Worm (Caenorhabditis elegans) whole organism, L4 larva: Measurements from ENCODE around the gene R09D1.12.

Experiments
- F37D6.2 ChIP-seq: sonication (generic microtip); optimal IDR thresholded peaks from 2 replicates; lab custom pipeline; 2016; ENCODE audit warnings: mild to moderate bottlenecking, missing genetic modification characterization, missing compliant biosample characterization
- T20F7.1 ChIP-seq: fragments of 200-800 bp; sonication (Bioruptor generic); optimal IDR thresholded peaks from 2 replicates; lab custom pipeline; 2018; ENCODE audit warnings: mild to moderate bottlenecking, missing genetic modification characterization, missing compliant biosample characterization
- Y5F2A.4 ChIP-seq: fragments of 200-800 bp; sonication (Bioruptor generic); optimal IDR thresholded peaks from 2 replicates; lab custom pipeline; 2018; ENCODE audit warnings: mild to moderate bottlenecking, missing genetic modification characterization, missing compliant biosample characterization
- aha-1 ChIP-seq: fragments of 150-350 bp; peaks from one replicate; lab custom pipeline; 2014; ENCODE audit warnings: missing biosample characterization, missing genetic modification characterization
- aly-2 ChIP-seq: sonication (generic microtip); optimal IDR thresholded peaks from 2 replicates; lab custom pipeline; 2018; ENCODE audit warnings: missing biosample characterization, missing genetic modification characterization
- ceh-32 ChIP-seq: sonication (generic microtip); optimal IDR thresholded peaks from 2 replicates; lab custom pipeline; 2016; ENCODE audit warnings: mild to moderate bottlenecking, missing genetic modification characterization, missing compliant biosample characterization; ENCODE audit not compliant: poor library complexity
- daf-16 ChIP-seq, 3 experiments: sonication (generic microtip); optimal IDR thresholded peaks; 2 replicates each; lab custom pipeline; 2016 to 2017; ENCODE audit warnings: missing genetic modification characterization in 3 of 3, missing genetic modification reagents in 3 of 3, mild to moderate bottlenecking in 2 of 3, missing compliant biosample characterization in 2 of 3, missing biosample characterization in 1 of 3, moderate library complexity in 1 of 3
- daf-8 ChIP-seq: fragments of 200-800 bp; sonication (Bioruptor generic); IDR thresholded peaks from 2 replicates; pipeline ENCODE4 v1.3.6; 2022; ENCODE audit warnings: missing genetic modification characterization, missing compliant biosample characterization
- dmd-6 ChIP-seq: fragments of 200-800 bp; sonication (Bioruptor generic); IDR thresholded peaks from 2 replicates; pipeline ENCODE4 v1.3.6; 2022; ENCODE audit warnings: missing genetic modification reagents, missing genetic modification characterization, missing compliant biosample characterization
- dpl-1 ChIP-seq: fragments of 150-350 bp; optimal IDR thresholded peaks from 2 replicates; lab custom pipeline; 2014; ENCODE audit warnings: missing biosample characterization, missing genetic modification reagents, missing genetic modification characterization
- duxl-1 ChIP-seq: sonication (generic microtip); optimal IDR thresholded peaks from 2 replicates; lab custom pipeline; 2016; ENCODE audit warnings: mild to moderate bottlenecking, missing genetic modification characterization, moderate library complexity, missing compliant biosample characterization; ENCODE audit not compliant: poor library complexity
- dve-1 ChIP-seq: sonication (generic microtip); optimal IDR thresholded peaks from 2 replicates; lab custom pipeline; 2017; ENCODE audit warnings: antibody characterized with exemption, mild to moderate bottlenecking, missing genetic modification characterization, missing compliant biosample characterization; ENCODE audit not compliant: insufficient read depth
- fkh-10 ChIP-seq: fragments of 150-350 bp; optimal IDR thresholded peaks from 2 replicates; lab custom pipeline; 2014; ENCODE audit warnings: missing biosample characterization, missing genetic modification reagents, missing genetic modification characterization
- hif-1 ChIP-seq, 2 experiments: sonication (generic microtip); optimal IDR thresholded peaks; 2 replicates each; lab custom pipeline; 2016 to 2017; ENCODE audit warnings: missing compliant biosample characterization in 2 of 2, missing genetic modification characterization in 2 of 2, missing genetic modification reagents in 2 of 2, missing genotype in 2 of 2, mild to moderate bottlenecking in 1 of 2
- hlh-11 ChIP-seq: fragments of 200-800 bp; sonication (Bioruptor generic); optimal IDR thresholded peaks from 2 replicates; lab custom pipeline; 2018; ENCODE audit warnings: mild to moderate bottlenecking, missing genetic modification characterization, missing compliant biosample characterization
- hlh-30 ChIP-seq: sonication (generic microtip); optimal IDR thresholded peaks from 2 replicates; lab custom pipeline; 2017; ENCODE audit warnings: antibody characterized with exemption, mild to moderate bottlenecking, missing genetic modification characterization, missing compliant biosample characterization; ENCODE audit not compliant: insufficient read depth
- hmg-1.1 ChIP-seq: fragments of 200-800 bp; sonication (Bioruptor generic); IDR thresholded peaks from 2 replicates; pipeline ENCODE4 v1.3.6; 2022; ENCODE audit warnings: missing genetic modification reagents, missing genetic modification characterization, missing compliant biosample characterization
- lsy-2 ChIP-seq, 2 experiments: fragments of 150-350 bp in 1 of 2; sonication (generic microtip) in 1 of 2; optimal IDR thresholded peaks; 2 replicates each; lab custom pipeline; 2014 to 2017; ENCODE audit warnings: missing biosample characterization in 2 of 2, missing genetic modification characterization in 2 of 2
- mes-2 ChIP-seq: sonication (generic microtip); optimal IDR thresholded peaks from 2 replicates; lab custom pipeline; 2016; ENCODE audit warnings: missing genotype, mild to moderate bottlenecking, missing genetic modification characterization, missing compliant biosample characterization; ENCODE audit not compliant: poor library complexity, severe bottlenecking
- nhr-102 ChIP-seq: sonication (generic microtip); optimal IDR thresholded peaks from 2 replicates; lab custom pipeline; 2016; ENCODE audit warnings: mild to moderate bottlenecking, missing genetic modification characterization, moderate library complexity, missing compliant biosample characterization
- nhr-11 ChIP-seq: fragments of 150-350 bp; optimal IDR thresholded peaks from 2 replicates; lab custom pipeline; 2014; ENCODE audit warnings: missing biosample characterization, missing genetic modification characterization
- nhr-28 ChIP-seq: fragments of 150-350 bp; optimal IDR thresholded peaks from 2 replicates; lab custom pipeline; 2014; ENCODE audit warnings: missing biosample characterization, missing genetic modification characterization
- nhr-6 ChIP-seq: fragments of 150-350 bp; optimal IDR thresholded peaks from 2 replicates; lab custom pipeline; 2014; ENCODE audit warnings: missing biosample characterization, missing genetic modification characterization
- nhr-77 ChIP-seq: fragments of 150-350 bp; optimal IDR thresholded peaks from 2 replicates; lab custom pipeline; 2014; ENCODE audit warnings: missing biosample characterization, missing genetic modification characterization
- pha-4 ChIP-seq, 2 experiments: fragments of 150-350 bp in 1 of 2; fragments of 200-800 bp in 1 of 2; sonication (Bioruptor generic) in 1 of 2; IDR thresholded peaks in 1 of 2; optimal IDR thresholded peaks in 1 of 2; 2 replicates each; pipeline versions ENCODE4 v1.3.6 to Lab custom; 2014 to 2022; ENCODE audit warnings: missing genetic modification characterization in 2 of 2, missing genetic modification reagents in 2 of 2, missing biosample characterization in 1 of 2, missing compliant biosample characterization in 1 of 2
- pqm-1 ChIP-seq: sonication (generic microtip); optimal IDR thresholded peaks from 2 replicates; lab custom pipeline; 2017; ENCODE audit warnings: missing biosample characterization, missing genetic modification characterization
- rbr-2 ChIP-seq: sonication (generic microtip); optimal IDR thresholded peaks from 2 replicates; lab custom pipeline; 2016; ENCODE audit warnings: missing genotype, missing genetic modification characterization, missing compliant biosample characterization
- snpc-1.2 ChIP-seq: fragments of 200-800 bp; sonication (Bioruptor generic); IDR thresholded peaks from 2 replicates; pipeline ENCODE4 v1.3.6; 2022; ENCODE audit warnings: missing genetic modification reagents, missing genetic modification characterization, missing compliant biosample characterization
- spr-1 ChIP-seq: sonication (generic microtip); optimal IDR thresholded peaks from 2 replicates; lab custom pipeline; 2016; ENCODE audit warnings: mild to moderate bottlenecking, missing genetic modification characterization, missing compliant biosample characterization
- unc-130 ChIP-seq: sonication (generic microtip); optimal IDR thresholded peaks from 2 replicates; lab custom pipeline; 2016; ENCODE audit warnings: missing genetic modification reagents, missing genetic modification characterization, missing compliant biosample characterization
- unc-62 ChIP-seq, 3 experiments: fragments of 150-350 bp in 1 of 3; sonication (generic microtip); optimal IDR thresholded peaks in 2 of 3; peaks in 1 of 3; 1 replicate in 1 of 3; 2 replicates in 2 of 3; lab custom pipeline; 2014 to 2017; ENCODE audit warnings: missing biosample characterization in 3 of 3, missing genetic modification characterization in 3 of 3, missing genetic modification reagents in 3 of 3, missing genotype in 1 of 3
- zip-2 ChIP-seq: fragments of 150-350 bp; optimal IDR thresholded peaks from 2 replicates; lab custom pipeline; 2014; ENCODE audit warnings: missing biosample characterization, missing genetic modification characterization

R09D1.12 gene

ce11 chrII:9418843-9419532, 33.1 kb downstream of the R09D1.12 start (continued):
- no peak for TF ChIP-seq duxl-1 (tag; lab: Kevin White, UChicago)
- TF ChIP-seq, all 104 proteins: peak for 6

DNA sequence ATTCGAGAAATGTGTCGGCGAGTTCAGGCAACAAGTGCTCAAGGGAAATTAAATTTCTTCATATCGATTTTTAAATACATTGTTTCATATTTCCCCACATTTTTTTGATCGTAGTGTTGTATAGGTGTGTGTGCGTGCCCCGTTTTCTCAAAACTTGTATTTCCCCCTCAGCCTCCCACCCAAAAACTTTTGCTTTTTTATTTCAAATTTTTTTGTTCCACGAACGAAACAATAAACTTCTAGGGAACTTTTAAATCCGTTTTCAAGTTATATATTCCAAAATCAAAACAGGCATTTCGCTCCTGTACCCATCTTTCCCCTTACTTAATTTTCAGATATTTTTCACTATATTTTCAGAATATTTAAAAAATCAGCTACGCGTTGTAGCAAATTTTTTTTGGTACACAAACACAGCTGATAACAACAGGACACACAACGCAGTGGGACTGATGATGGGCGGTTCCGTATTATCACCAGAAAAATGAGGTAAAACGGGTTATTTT, 34.0 kb downstream of the R09D1.12 start, which contains the start of the genes M176.4 and M176.16:
M176.4 (plus strand) TSS at position 301 of the 503 bp plus-strand sequence.
M176.16 (plus strand) TSS at position 453 of the 503 bp plus-strand sequence.
- TF ChIP-seq nhr-77 (peak; percentile 7), mes-2 (peak; percentile 18), pqm-1 (tag; lab: Kevin White, UChicago) (peak; percentile 30), daf-16 (GFP tag; optimal IDR thresholded peaks at IDR 0.05; lab: Kevin White, UChicago) (no peak), daf-16 (tag; optimal IDR thresholded peaks at IDR 0.05; lab: Kevin White, UChicago) (peak; percentile 40), daf-8 (no peak)

- TF ChIP-seq hlh-11 (tag; lab: Kevin White, UChicago) (peak; percentile 55), nhr-77 (peak; percentile 64), dve-1 (tag; lab: Kevin White, UChicago) (peak; percentile 69), ceh-32 (tag; lab: Kevin White, UChicago) (no peak), dpl-1 (GFP tag; lab: Kevin White, UChicago) (peak; percentile 65), aly-2 (tag; lab: Kevin White, UChicago) (no peak), mes-2 (peak; percentile 66), unc-130 (GFP tag; lab: Kevin White, UChicago) (no peak), spr-1 (tag; lab: Kevin White, UChicago) (no peak), rbr-2 (tag; lab: Kevin White, UChicago) (peak; percentile 44), pha-4 (GFP tag; IDR thresholded peaks at IDR 0.05; lab: Robert Waterston, UW) (peak; percentile 33; the same call in 1 of the 2 replicates), pha-4 (tag; optimal IDR thresholded peaks at IDR 0.05; lab: Kevin White, UChicago) (peak; percentile 56), hlh-30 (tag; lab: Kevin White, UChicago) (peak; percentile 53), F37D6.2 (tag; lab: Kevin White, UChicago) (peak; percentile 24), nhr-28 (tag; lab: Kevin White, UChicago) (peak; percentile 20), unc-62 (GFP tag; optimal IDR thresholded peaks at IDR 0.05 in 1 of 2; lab: Kevin White, UChicago) (peak in 1 of 2 experiments; percentile 81), unc-62 (tag; optimal IDR thresholded peaks at IDR 0.05; lab: Kevin White, UChicago) (no peak), T20F7.1 (GFP tag; lab: Kevin White, UChicago) (peak; percentile 71), aha-1 (tag; lab: Kevin White, UChicago) (peak; percentile 93), dmd-6 (peak; percentile 61), fkh-10 (GFP tag; lab: Kevin White, UChicago) (peak; percentile 18), snpc-1.2 (GFP tag; lab: Robert Waterston, UW) (no peak), nhr-102 (peak; percentile 35), hmg-1.1 (GFP tag; lab: Robert Waterston, UW) (peak; percentile 38; the same call in 1 of the 2 replicates), nhr-11 (tag; lab: Kevin White, UChicago) (peak; percentile 69), zip-2 (no peak), daf-16 (GFP tag; optimal IDR thresholded peaks at IDR 0.05; lab: Kevin White, UChicago) (peak in 1 of 2 experiments; percentile 18), daf-16 (tag; optimal IDR thresholded peaks at IDR 0.05; lab: Kevin White, UChicago) (peak; percentile 23), hif-1 (tag; optimal IDR thresholded peaks at IDR 0.05; lab: Kevin White, UChicago) (peak in 1 of 2 experiments; percentile 48), Y5F2A.4 (GFP tag; lab: Kevin White, UChicago) (no peak), lsy-2 (tag; optimal IDR thresholded peaks at IDR 0.05; lab: Kevin White, UChicago) (peak in 1 of 2 experiments; percentile 84), nhr-6 (tag; lab: Kevin White, UChicago) (peak; percentile 35)
These were observed 35.4 kb downstream of the R09D1.12 start, which contains the start of the genes gss-1 and chch-3 for ce11 chrII:9416381-9417276. Gene gss-1, minus strand, starts transcription at chrII:9416431. Gene chch-3, plus strand, starts transcription at chrII:9417013.
